Worm (Caenorhabditis elegans): Measurements from ENCODE around the gene F23F1.5.

DNA sequence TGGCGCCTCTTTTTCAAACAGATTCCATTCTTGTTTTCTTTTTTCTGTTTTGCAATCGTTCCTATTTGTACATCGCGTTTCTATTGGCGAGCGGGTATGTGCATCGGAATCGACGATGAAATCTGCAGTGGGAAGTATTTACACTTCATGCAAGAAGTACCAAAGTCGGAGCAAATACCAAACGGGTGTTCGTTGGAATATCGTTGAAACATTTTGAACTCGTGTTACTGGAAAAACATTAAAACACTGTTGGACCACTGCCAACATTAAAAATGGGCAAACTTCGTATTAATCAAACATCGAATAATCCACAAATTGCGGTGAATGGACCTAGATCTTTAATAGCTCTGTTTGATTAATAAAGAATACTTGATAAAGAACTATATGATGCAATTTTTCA is 47.8 kb upstream of the F23F1.5 start, which contains the start of gene C23H3.9:
- no peak for TF ChIP-seq tbx-11 (GFP tag; IDR thresholded peaks at IDR 0.05)
- no peak for TF ChIP-seq ama-1 (optimal IDR thresholded peaks at IDR 0.05)
- no peak for TF ChIP-seq ets-7 (tag; optimal IDR thresholded peaks at IDR 0.05)
- TF ChIP-seq hnd-1 (tag; optimal IDR thresholded peaks at IDR 0.05) = no peak
- TF ChIP-seq B0310.2 (tag; optimal IDR thresholded peaks at IDR 0.05) = no peak
- no peak for TF ChIP-seq hmg-4 (GFP tag; optimal IDR thresholded peaks at IDR 0.05)
- TF ChIP-seq flt-1 (GFP tag; IDR thresholded peaks at IDR 0.05) = no peak
- TF ChIP-seq tbx-37 (GFP tag; conservative IDR thresholded peaks at IDR 0.05) = no peak
- TF ChIP-seq ceh-36 (tag; optimal IDR thresholded peaks at IDR 0.05) = no peak
